Fruit fly (Drosophila melanogaster) whole organism, embryonic: Measurements from ENCODE around the gene CG14795.
A peak's percentile ranks its signal among the peaks of the same experiment; 100 is the strongest.

Experiments used
- CG10321 ChIP-seq: fragments of 200-800 bp; sonication (Bioruptor generic); IDR thresholded peaks from 2 replicates; pipeline ENCODE4 v1.3.6; 2022; ENCODE audit warnings: missing biosample characterization, missing genetic modification characterization
- CG10431 ChIP-seq: fragments of 200-800 bp; sonication (Bioruptor generic); optimal IDR thresholded peaks from 3 replicates; lab custom pipeline; 2018; ENCODE audit warnings: missing biosample characterization, mild to moderate bottlenecking, missing genetic modification characterization
- CG13287 ChIP-seq: fragments of 200-800 bp; sonication (Bioruptor generic); IDR thresholded peaks from 2 replicates; pipeline ENCODE4 v1.3.6; 2022; ENCODE audit warnings: missing biosample characterization, missing genetic modification characterization; ENCODE audit not compliant: partially characterized antibody
- CG13624 ChIP-seq: fragments of 200-800 bp; sonication (Bioruptor generic); optimal IDR thresholded peaks from 2 replicates; lab custom pipeline; 2016; ENCODE audit warnings: missing biosample characterization, missing genetic modification characterization
- CG14710 ChIP-seq: fragments of 200-800 bp; sonication (Bioruptor generic); optimal IDR thresholded peaks from 3 replicates; lab custom pipeline; 2019; ENCODE audit warnings: missing biosample characterization, mild to moderate bottlenecking, missing genetic modification characterization, moderate library complexity
- CG1647 ChIP-seq: fragments of 200-800 bp; sonication (Bioruptor generic); optimal IDR thresholded peaks from 3 replicates; lab custom pipeline; 2016; ENCODE audit warnings: missing biosample characterization, missing genetic modification characterization
- CG17802 ChIP-seq: fragments of 200-800 bp; sonication (Bioruptor generic); optimal IDR thresholded peaks from 2 replicates; lab custom pipeline; 2018; ENCODE audit warnings: missing biosample characterization, mild to moderate bottlenecking, missing genetic modification characterization, moderate library complexity
- CG2129 ChIP-seq: fragments of 200-800 bp; sonication (Bioruptor generic); IDR thresholded peaks from 2 replicates; pipeline ENCODE4 v1.3.6; 2022; ENCODE audit warnings: missing biosample characterization, missing genetic modification characterization; ENCODE audit not compliant: partially characterized antibody
- CG2889 ChIP-seq: fragments of 200-800 bp; sonication (Bioruptor generic); IDR thresholded peaks from 3 replicates; pipeline ENCODE4 v1.3.6; 2022; ENCODE audit warnings: missing biosample characterization, missing genetic modification characterization
- CG30431 ChIP-seq: fragments of 200-800 bp; sonication (Bioruptor generic); optimal IDR thresholded peaks from 2 replicates; lab custom pipeline; 2017; ENCODE audit warnings: missing biosample characterization, missing genetic modification characterization
- CG32767 ChIP-seq: fragments of 200-800 bp; sonication (Bioruptor generic); IDR thresholded peaks from 2 replicates; pipeline ENCODE4 v1.3.6; 2022; ENCODE audit warnings: missing biosample characterization, missing genetic modification characterization
- CG42726 ChIP-seq: fragments of 200-800 bp; sonication (Bioruptor generic); IDR thresholded peaks from 2 replicates; pipeline ENCODE4 v1.3.6; 2022; ENCODE audit warnings: missing biosample characterization, missing genetic modification characterization; ENCODE audit not compliant: partially characterized antibody
- CG4404 ChIP-seq: fragments of 200-800 bp; sonication (Bioruptor generic); IDR thresholded peaks from 2 replicates; pipeline ENCODE4 v1.3.6; 2022; ENCODE audit warnings: missing biosample characterization, missing genetic modification characterization
- CG7786 ChIP-seq: fragments of 200-800 bp; sonication (Bioruptor generic); optimal IDR thresholded peaks from 2 replicates; lab custom pipeline; 2016; ENCODE audit warnings: missing biosample characterization, missing genetic modification characterization
- Camta ChIP-seq: fragments of 200-800 bp; sonication (Bioruptor generic); optimal IDR thresholded peaks from 2 replicates; lab custom pipeline; 2016; ENCODE audit warnings: missing biosample characterization, missing genetic modification characterization
- Deaf1 ChIP-seq: fragments of 200-800 bp; optimal IDR thresholded peaks from 3 replicates; lab custom pipeline; 2019; ENCODE audit warnings: missing biosample characterization, mild to moderate bottlenecking, missing genetic modification characterization, moderate library complexity
- Doc3 ChIP-seq: fragments of 200-800 bp; sonication (Bioruptor generic); IDR thresholded peaks from 3 replicates; pipeline ENCODE4 v1.3.6; 2022; ENCODE audit warnings: missing biosample characterization, missing genetic modification characterization; ENCODE audit not compliant: partially characterized antibody
- Dref ChIP-seq: fragments of 200-800 bp; sonication (Bioruptor generic); IDR thresholded peaks from 2 replicates; pipeline ENCODE4 v1.3.6; 2022; ENCODE audit warnings: missing biosample characterization, missing genetic modification characterization
- Drgx ChIP-seq: fragments of 200-800 bp; sonication (Bioruptor generic); IDR thresholded peaks from 2 replicates; pipeline ENCODE4 v1.3.6; 2022; ENCODE audit warnings: missing biosample characterization, missing genetic modification characterization
- Ets97D ChIP-seq: fragments of 200-800 bp; sonication (Bioruptor generic); optimal IDR thresholded peaks from 3 replicates; lab custom pipeline; 2016; ENCODE audit warnings: missing biosample characterization, missing genetic modification characterization
- Fer1 ChIP-seq: fragments of 200-800 bp; sonication (Bioruptor generic); optimal IDR thresholded peaks from 2 replicates; lab custom pipeline; 2017; ENCODE audit warnings: missing biosample characterization, mild to moderate bottlenecking, missing genetic modification characterization
- Gug ChIP-seq: fragments of 200-800 bp; sonication (Bioruptor generic); IDR thresholded peaks from 4 replicates; pipeline ENCODE4 v1.3.6; 2022; ENCODE audit warnings: missing biosample characterization, missing genetic modification characterization
- Hr51 ChIP-seq, 2 experiments: fragments of 200-800 bp; sonication (Bioruptor generic); optimal IDR thresholded peaks; 2 replicates in 1 of 2; 3 replicates in 1 of 2; lab custom pipeline; 2016 to 2018; ENCODE audit warnings: missing biosample characterization in 2 of 2, missing genetic modification characterization in 2 of 2, mild to moderate bottlenecking in 1 of 2, moderate library complexity in 1 of 2
- MBD-R2 ChIP-seq: fragments of 200-800 bp; sonication (Bioruptor generic); IDR thresholded peaks from 2 replicates; pipeline ENCODE4 v1.3.6; 2022; ENCODE audit warnings: missing biosample characterization, missing genetic modification characterization
- Mrtf ChIP-seq: fragments of 200-800 bp; sonication (Bioruptor generic); IDR thresholded peaks from 3 replicates; pipeline ENCODE4 v1.3.6; 2022; ENCODE audit warnings: missing biosample characterization, missing genetic modification characterization
- NfI ChIP-seq: fragments of 200-800 bp; sonication (Bioruptor generic); optimal IDR thresholded peaks from 3 replicates; lab custom pipeline; 2018; ENCODE audit warnings: missing biosample characterization, mild to moderate bottlenecking, missing genetic modification characterization, moderate library complexity
- Rfx ChIP-seq: fragments of 200-800 bp; sonication (Bioruptor generic); IDR thresholded peaks from 2 replicates; pipeline ENCODE4 v1.3.6; 2022; ENCODE audit warnings: missing biosample characterization, missing genetic modification characterization
- Side ChIP-seq: fragments of 200-800 bp; sonication (Bioruptor generic); optimal IDR thresholded peaks from 2 replicates; lab custom pipeline; 2016; ENCODE audit warnings: missing biosample characterization, missing genetic modification characterization
- Sin3A ChIP-seq: fragments of >200 bp; optimal IDR thresholded peaks from 2 replicates; lab custom pipeline; 2018
- Usf ChIP-seq: fragments of 200-800 bp; sonication (Bioruptor generic); optimal IDR thresholded peaks from 2 replicates; lab custom pipeline; 2017; ENCODE audit warnings: missing genotype, missing biosample characterization, missing genetic modification characterization
- Xrp1 ChIP-seq: fragments of 200-800 bp; sonication (Bioruptor generic); IDR thresholded peaks from 2 replicates; pipeline ENCODE4 v1.3.6; 2022; ENCODE audit warnings: missing biosample characterization, missing genetic modification characterization
- bab2 ChIP-seq: fragments of 200-800 bp; sonication (Bioruptor generic); optimal IDR thresholded peaks from 2 replicates; lab custom pipeline; 2016; ENCODE audit warnings: missing biosample characterization, missing genetic modification characterization
- crc ChIP-seq: fragments of 200-800 bp; sonication (Bioruptor generic); optimal IDR thresholded peaks from 2 replicates; lab custom pipeline; 2016; ENCODE audit warnings: missing biosample characterization, missing genetic modification characterization
- esg ChIP-seq: fragments of 200-800 bp; sonication (Bioruptor generic); conservative IDR thresholded peaks from 2 replicates; pipeline ENCODE4 v1.3.6; 2022; ENCODE audit warnings: missing biosample characterization, missing genetic modification characterization
- gsb-n ChIP-seq: fragments of 200-800 bp; sonication (Bioruptor generic); optimal IDR thresholded peaks from 3 replicates; lab custom pipeline; 2018; ENCODE audit warnings: missing biosample characterization, mild to moderate bottlenecking, missing genetic modification characterization
- gt ChIP-seq: fragments of 200-800 bp; sonication (Bioruptor generic); IDR thresholded peaks from 2 replicates; pipeline ENCODE4 v1.3.6; 2022; ENCODE audit warnings: missing biosample characterization, missing genetic modification characterization
- h ChIP-seq: fragments of >200 bp; optimal IDR thresholded peaks from 2 replicates; lab custom pipeline; 2017
- hbn ChIP-seq: fragments of 200-800 bp; sonication (Bioruptor generic); IDR thresholded peaks from 2 replicates; pipeline ENCODE4 v1.3.6; 2022; ENCODE audit warnings: missing biosample characterization, missing genetic modification characterization; ENCODE audit not compliant: partially characterized antibody
- scrt ChIP-seq: fragments of 200-800 bp; sonication (Bioruptor generic); optimal IDR thresholded peaks from 2 replicates; lab custom pipeline; 2018; ENCODE audit warnings: missing biosample characterization, mild to moderate bottlenecking, missing genetic modification characterization, moderate library complexity
- seq ChIP-seq: fragments of 200-800 bp; sonication (Bioruptor generic); IDR thresholded peaks from 2 replicates; pipeline ENCODE4 v1.3.6; 2022; ENCODE audit warnings: missing biosample characterization, missing genetic modification characterization
- slbo ChIP-seq: fragments of 200-800 bp; sonication (Bioruptor generic); IDR thresholded peaks from 2 replicates; pipeline ENCODE4 v1.3.6; 2022; ENCODE audit warnings: missing biosample characterization, missing genetic modification characterization
- sna ChIP-seq: fragments of 200-800 bp; sonication (Bioruptor generic); IDR thresholded peaks from 2 replicates; pipeline ENCODE4 v1.3.6; 2022; ENCODE audit warnings: missing biosample characterization, missing genetic modification characterization; ENCODE audit not compliant: partially characterized antibody
- sob ChIP-seq: fragments of 200-800 bp; sonication (Bioruptor generic); IDR thresholded peaks from 2 replicates; pipeline ENCODE4 v1.3.6; 2022; ENCODE audit warnings: missing biosample characterization, missing genetic modification characterization
- stwl ChIP-seq: fragments of 200-800 bp; sonication (Bioruptor generic); optimal IDR thresholded peaks from 3 replicates; lab custom pipeline; 2018; ENCODE audit warnings: missing biosample characterization, mild to moderate bottlenecking, missing genetic modification characterization, moderate library complexity
- trh ChIP-seq: fragments of 200-800 bp; sonication (Bioruptor generic); optimal IDR thresholded peaks from 2 replicates; lab custom pipeline; 2016; ENCODE audit warnings: missing biosample characterization, missing genetic modification characterization
- zen ChIP-seq: fragments of 200-800 bp; sonication (Bioruptor generic); optimal IDR thresholded peaks from 3 replicates; lab custom pipeline; 2018; ENCODE audit warnings: missing biosample characterization, mild to moderate bottlenecking, missing genetic modification characterization, moderate library complexity
- zfh1 ChIP-seq: fragments of 200-800 bp; sonication (Bioruptor generic); IDR thresholded peaks from 3 replicates; pipeline ENCODE4 v1.3.6; 2022; ENCODE audit warnings: missing biosample characterization, missing genetic modification characterization

CG14795 gene

dm6 chrX:1476848-1477247 lies 35.8 kb downstream of the CG14795 start, which contains the start of the genes Rab27 and mei-38 (continued):
- TF ChIP-seq Ets97D (GFP tag; lab: Kevin White, UChicago) (peak; percentile 54), sob (GFP tag; lab: Robert Waterston, UW) (peak; percentile 61; the same call in 1 of the 2 replicates), Doc3 (GFP tag; lab: Robert Waterston, UW) (0 out of 3 replicates have a peak, but pooled peaks have one; percentile 35), gsb-n (no peak), CG10321 (GFP tag; lab: Robert Waterston, UW) (peak; percentile 47; the same call in 1 of the 2 replicates), Xrp1 (0 out of 2 replicates have a peak, but pooled peaks have one; percentile 34), CG13287 (GFP tag; lab: Robert Waterston, UW) (peak; percentile 80), CG32767 (GFP tag; lab: Robert Waterston, UW) (0 out of 2 replicates have a peak, but pooled peaks have one; percentile 27), gt (no peak), h (lab: Kevin White, UChicago) (no peak), hbn (peak; percentile 57; the same call in 1 of the 2 replicates), CG14710 (tag; lab: Kevin White, UChicago) (peak; percentile 38), CG17802 (tag; lab: Kevin White, UChicago) (no peak), Side (GFP tag; lab: Kevin White, UChicago) (peak; percentile 1), slbo (GFP tag; lab: Robert Waterston, UW) (peak; percentile 57; the same call in 1 of the 2 replicates), CG2129 (GFP tag; lab: Robert Waterston, UW) (peak; percentile 37; the same call in 1 of the 2 replicates), zen (peak; percentile 53), CG42726 (GFP tag; lab: Robert Waterston, UW) (peak; percentile 72), Dref (GFP tag; lab: Robert Waterston, UW) (peak; percentile 88), Rfx (GFP tag; lab: Robert Waterston, UW) (peak; percentile 64), Sin3A (lab: Kevin White, UChicago) (peak; percentile 59), CG7786 (GFP tag; lab: Kevin White, UChicago) (peak; percentile 36), bab2 (GFP tag; lab: Kevin White, UChicago) (peak; percentile 3), CG13624 (GFP tag; lab: Kevin White, UChicago) (peak; percentile 39), Camta (GFP tag; lab: Kevin White, UChicago) (peak; percentile 9), MBD-R2 (GFP tag; lab: Robert Waterston, UW) (peak; percentile 67), sna (GFP tag; lab: Robert Waterston, UW) (peak; percentile 63; the same call in 1 of the 2 replicates)

dm6 chrX:1476436-1476835 lies 36.2 kb downstream of the CG14795 start:
- peak; percentile 43 for TF ChIP-seq Deaf1 (tag; lab: Kevin White, UChicago)
- TF ChIP-seq Mrtf: no peak
- 0 out of 2 replicates have a peak, but pooled peaks have one; percentile 3 for TF ChIP-seq Drgx (GFP tag; lab: Robert Waterston, UW)
- no peak for TF ChIP-seq CG30431
- TF ChIP-seq scrt (GFP tag; lab: Kevin White, UChicago): peak; percentile 92
- peak; percentile 87 for TF ChIP-seq Fer1 (GFP tag; lab: Kevin White, UChicago)

DNA sequence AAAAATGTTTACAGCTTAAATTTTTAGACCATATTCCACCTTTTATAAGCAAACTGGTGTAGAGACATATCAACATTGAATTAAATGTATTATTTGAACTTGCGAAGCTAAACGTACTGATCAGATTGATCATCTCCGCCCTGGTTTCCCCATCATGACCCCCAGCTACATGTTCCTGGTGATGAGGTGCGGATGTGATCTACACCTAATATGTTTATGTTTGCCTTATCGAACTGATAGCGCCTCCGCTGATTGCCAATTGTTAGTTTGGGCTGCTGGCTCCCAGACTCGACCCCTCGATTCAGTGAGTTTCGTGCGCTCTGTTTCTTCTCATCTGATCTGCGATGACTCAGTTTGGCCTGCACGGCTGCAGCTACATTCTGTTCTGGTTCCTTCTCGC lies 40.4 kb downstream of the CG14795 start, which contains the start of gene CG14780:
TSS of gene CG14780 (plus strand) at position 301 of the 400 bp plus-strand sequence.
- TF ChIP-seq trh (GFP tag; lab: Kevin White, UChicago) (no peak), Hr51 (GFP tag; optimal IDR thresholded peaks at IDR 0.05; lab: Kevin White, UChicago) (no peak)

- TF ChIP-seq stwl (tag; lab: Kevin White, UChicago): peak; percentile 42
- TF ChIP-seq CG1647 (GFP tag; lab: Kevin White, UChicago): peak; percentile 52
- no peak for TF ChIP-seq Usf (GFP tag; lab: Kevin White, UChicago)
- TF ChIP-seq seq (GFP tag; lab: Robert Waterston, UW): peak; percentile 67; the same call in 1 of the 2 replicates
- TF ChIP-seq crc (GFP tag; lab: Kevin White, UChicago): peak; percentile 37
- no peak for TF ChIP-seq esg (GFP tag; lab: Robert Waterston, UW)
- TF ChIP-seq CG2889 (GFP tag; lab: Robert Waterston, UW): 0 out of 3 replicates have a peak, but pooled peaks have one; percentile 61
- peak; percentile 77; the same call in 2 of the 3 replicates for TF ChIP-seq zfh1
- peak; percentile 82 for TF ChIP-seq Xrp1
- peak; percentile 61 for TF ChIP-seq Gug (GFP tag; lab: Robert Waterston, UW)
- TF ChIP-seq NfI (GFP tag; lab: Kevin White, UChicago): peak; percentile 35
- TF ChIP-seq CG10431 (GFP tag; lab: Kevin White, UChicago): no peak
- peak; percentile 42; the same call in 1 of the 2 replicates for TF ChIP-seq CG4404
Measured at dm6 chrX:1470562-1470961, 42.0 kb downstream of the CG14795 start, which contains the start of gene pck. pck (plus strand) TSS chrX:1470666.
